Worm (Caenorhabditis elegans) whole organism, L1 larva: Measurements from ENCODE around the gene Y116F11A.6.

ENCODE experiments used
- lin-15B ChIP-seq: fragments of 150-350 bp; sonication (generic microtip); optimal IDR thresholded peaks from 3 replicates; lab custom pipeline; 2014; ENCODE audit warnings: missing biosample characterization, missing genetic modification characterization
- lin-35 ChIP-seq, 2 experiments: fragments of 150-350 bp; optimal IDR thresholded peaks; 2 replicates each; lab custom pipeline; 2014; ENCODE audit warnings: missing biosample characterization in 2 of 2, missing genetic modification characterization in 2 of 2, missing genetic modification reagents in 2 of 2
- mep-1 ChIP-seq: fragments of 150-350 bp; optimal IDR thresholded peaks from 2 replicates; lab custom pipeline; 2014; ENCODE audit warnings: missing biosample characterization, missing genetic modification characterization
- unc-130 ChIP-seq: fragments of 150-350 bp; optimal IDR thresholded peaks from 2 replicates; lab custom pipeline; 2017; ENCODE audit warnings: missing biosample characterization, missing genetic modification characterization, inconsistent platforms

DNA sequence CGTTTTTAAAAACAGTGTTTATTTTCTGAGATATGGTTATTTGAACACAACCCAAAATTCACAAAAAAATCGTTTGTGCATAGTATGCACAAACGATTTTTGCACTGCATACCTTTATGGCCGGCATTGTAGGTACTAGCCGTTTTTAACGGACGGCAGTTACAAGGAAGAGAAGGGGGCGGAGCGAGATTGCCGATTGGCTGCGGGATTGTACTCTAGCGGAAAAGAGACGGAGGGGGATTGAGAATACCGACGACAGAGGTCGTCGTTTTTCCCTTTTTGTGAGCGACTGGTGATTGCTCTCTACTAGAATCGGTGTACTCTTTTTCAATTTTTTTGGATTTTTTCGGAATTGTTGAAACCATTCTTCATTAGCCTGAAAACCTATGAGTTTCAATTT, 48.4 kb downstream of the Y116F11A.6 start:
- TF ChIP-seq lin-35 (GFP tag; optimal IDR thresholded peaks at IDR 0.05; lab: Kevin White, UChicago): no peak
- TF ChIP-seq mep-1 (tag; lab: Kevin White, UChicago): no peak
- TF ChIP-seq lin-15B: no peak
- TF ChIP-seq unc-130 (tag; lab: Kevin White, UChicago): no peak
